Fruit fly (Drosophila melanogaster) whole organism, wandering third instar larva: Measurements from ENCODE around the gene Notum.

ENCODE experiments used
- Abd-B ChIP-seq: fragments of >200 bp; optimal IDR thresholded peaks from 2 replicates; lab custom pipeline; 2017; ENCODE audit warnings: missing biosample characterization, missing genetic modification characterization
- CG32264 ChIP-seq: fragments of 200-800 bp; sonication (Bioruptor generic); optimal IDR thresholded peaks from 2 replicates; lab custom pipeline; 2016; ENCODE audit warnings: missing biosample characterization, missing genetic modification characterization
- Dfd ChIP-seq: fragments of >200 bp; optimal IDR thresholded peaks from 2 replicates; lab custom pipeline; 2017; ENCODE audit warnings: missing biosample characterization, missing genetic modification characterization
- HLH106 ChIP-seq: fragments of 200-800 bp; optimal IDR thresholded peaks from 3 replicates; lab custom pipeline; 2019; ENCODE audit warnings: missing biosample characterization, mild to moderate bottlenecking, missing genetic modification characterization, moderate library complexity
- Hnf4 ChIP-seq: fragments of 200-800 bp; sonication (Bioruptor generic); optimal IDR thresholded peaks from 2 replicates; lab custom pipeline; 2016; ENCODE audit warnings: missing biosample characterization, mild to moderate bottlenecking, missing genetic modification characterization
- Hr78 ChIP-seq: fragments of >200 bp; optimal IDR thresholded peaks from 2 replicates; lab custom pipeline; 2017; ENCODE audit warnings: missing biosample characterization, missing genetic modification characterization
- Jra ChIP-seq: sonication (Bioruptor generic); optimal IDR thresholded peaks from 2 replicates; lab custom pipeline; 2016; ENCODE audit warnings: missing biosample characterization, missing genetic modification characterization
- Mio ChIP-seq: sonication (Bioruptor generic); optimal IDR thresholded peaks from 2 replicates; lab custom pipeline; 2016; ENCODE audit warnings: missing biosample characterization, missing genetic modification characterization
- Myc ChIP-seq: fragments of >200 bp; optimal IDR thresholded peaks from 2 replicates; lab custom pipeline; 2017
- N ChIP-seq: fragments of >200 bp; optimal IDR thresholded peaks from 2 replicates; lab custom pipeline; 2018; ENCODE audit warnings: missing biosample characterization, missing external identifiers, missing genetic modification characterization
- Rel ChIP-seq, 2 experiments: fragments of 200-800 bp; sonication (Bioruptor generic) in 1 of 2; optimal IDR thresholded peaks; 2 replicates in 1 of 2; 3 replicates in 1 of 2; lab custom pipeline; 2016 to 2019; ENCODE audit warnings: mild to moderate bottlenecking in 2 of 2, missing biosample characterization in 2 of 2, missing genetic modification characterization in 2 of 2, moderate library complexity in 1 of 2
- Sp1 ChIP-seq: fragments of 200-800 bp; sonication (Bioruptor generic); optimal IDR thresholded peaks from 3 replicates; lab custom pipeline; 2019; ENCODE audit warnings: missing biosample characterization, mild to moderate bottlenecking, missing genetic modification characterization, moderate library complexity
- Vsx2 ChIP-seq: fragments of 200-300, 225-300 bp; sonication (Bioruptor generic); optimal IDR thresholded peaks from 2 replicates; lab custom pipeline; 2018; ENCODE audit warnings: missing biosample characterization, missing genetic modification characterization; ENCODE audit not compliant: partially characterized antibody
- br ChIP-seq: fragments of 200-800 bp; sonication (Bioruptor generic); optimal IDR thresholded peaks from 2 replicates; lab custom pipeline; 2016; ENCODE audit warnings: missing biosample characterization, missing genetic modification characterization
- brk ChIP-seq: fragments of 200-800 bp; sonication (Bioruptor generic); optimal IDR thresholded peaks from 2 replicates; lab custom pipeline; 2016; ENCODE audit warnings: missing biosample characterization, mild to moderate bottlenecking, missing genetic modification characterization
- dl ChIP-seq, 2 experiments: fragments of 175-275, 200-275 bp in 1 of 2; fragments of 200-275 bp in 1 of 2; sonication (Bioruptor generic); optimal IDR thresholded peaks; lab custom pipeline; 2018; ENCODE audit warnings: mild to moderate bottlenecking in 2 of 2, missing biosample characterization in 2 of 2, missing genetic modification characterization in 2 of 2, moderate library complexity in 2 of 2; ENCODE audit not compliant: partially characterized antibody in 2 of 2, insufficient read depth in 1 of 2
- dmrt93B ChIP-seq: fragments of 200-800 bp; sonication (Bioruptor generic); optimal IDR thresholded peaks from 2 replicates; lab custom pipeline; 2018; ENCODE audit warnings: missing biosample characterization, mild to moderate bottlenecking, missing genetic modification characterization
- dsf ChIP-seq: sonication (Bioruptor generic); optimal IDR thresholded peaks from 2 replicates; lab custom pipeline; 2016; ENCODE audit warnings: missing biosample characterization, missing genetic modification characterization, borderline replicate concordance
- ey ChIP-seq: fragments of 200-800 bp; sonication (Bioruptor generic); optimal IDR thresholded peaks from 2 replicates; lab custom pipeline; 2016; ENCODE audit warnings: missing biosample characterization, missing genetic modification characterization
- foxo ChIP-seq, 2 experiments: fragments of 200-800 bp; sonication (Bioruptor generic); optimal IDR thresholded peaks; 2 replicates in 1 of 2; 3 replicates in 1 of 2; lab custom pipeline; 2016 to 2017; ENCODE audit warnings: missing biosample characterization in 2 of 2, missing genetic modification characterization in 2 of 2
- h ChIP-seq: fragments of 200-800 bp; sonication (Bioruptor generic); optimal IDR thresholded peaks from 3 replicates; lab custom pipeline; 2016; ENCODE audit warnings: missing biosample characterization, mild to moderate bottlenecking, missing genetic modification characterization
- jim ChIP-seq: fragments of 175-275, 200-325 bp; sonication (Bioruptor generic); optimal IDR thresholded peaks from 2 replicates; lab custom pipeline; 2016; ENCODE audit warnings: missing biosample characterization, mild to moderate bottlenecking, missing genetic modification characterization
- lola ChIP-seq: fragments of >200 bp; optimal IDR thresholded peaks from 2 replicates; lab custom pipeline; 2017; ENCODE audit warnings: missing biosample characterization, missing genetic modification characterization
- pan ChIP-seq: fragments of >200 bp; optimal IDR thresholded peaks from 2 replicates; lab custom pipeline; 2017
- psq ChIP-seq: fragments of 200-800 bp; sonication (Bioruptor generic); optimal IDR thresholded peaks from 3 replicates; lab custom pipeline; 2017; ENCODE audit warnings: missing biosample characterization, mild to moderate bottlenecking, missing genetic modification characterization, moderate library complexity
- rgr ChIP-seq: fragments of 200-800 bp; sonication (Bioruptor generic); optimal IDR thresholded peaks from 3 replicates; lab custom pipeline; 2016; ENCODE audit warnings: missing biosample characterization, mild to moderate bottlenecking, missing genetic modification characterization
- sv ChIP-seq: fragments of 200-800 bp; sonication (Bioruptor generic); optimal IDR thresholded peaks from 3 replicates; lab custom pipeline; 2016; ENCODE audit warnings: missing biosample characterization, missing genetic modification characterization
- tai ChIP-seq: sonication (Bioruptor generic); optimal IDR thresholded peaks from 2 replicates; lab custom pipeline; 2016; ENCODE audit warnings: missing biosample characterization, missing genetic modification characterization
- usp ChIP-seq: fragments of >200 bp; optimal IDR thresholded peaks from 2 replicates; lab custom pipeline; 2017; ENCODE audit warnings: missing biosample characterization, missing genetic modification characterization
- woc ChIP-seq: sonication (Bioruptor generic); optimal IDR thresholded peaks from 2 replicates; lab custom pipeline; 2016; ENCODE audit warnings: missing biosample characterization, mild to moderate bottlenecking, missing genetic modification characterization

The Notum gene

dm6 chr3L:16028924-16029323 is 5.6 kb downstream of the Notum start:
- TF ChIP-seq Myc (lab: Kevin White, UChicago) (no peak), Dfd (GFP tag; lab: Kevin White, UChicago) (no peak), brk (GFP tag; lab: Kevin White, UChicago) (no peak), pan (lab: Kevin White, UChicago) (no peak), Vsx2 (no peak), psq (GFP tag; lab: Kevin White, UChicago) (no peak), foxo (GFP tag; optimal IDR thresholded peaks at IDR 0.05; lab: Kevin White, UChicago) (no peak), ey (GFP tag; lab: Kevin White, UChicago) (no peak)

- TF ChIP-seq h (GFP tag; lab: Kevin White, UChicago) (no peak), Sp1 (GFP tag; lab: Kevin White, UChicago) (no peak), dl (GFP tag; optimal IDR thresholded peaks at IDR 0.05; lab: Kevin White, UChicago; ENCODE audit: insufficient read depth in 1 of 2, partially characterized antibody in 2 of 2) (no peak), Rel (GFP tag; optimal IDR thresholded peaks at IDR 0.05; lab: Kevin White, UChicago) (no peak), Rel (tag; optimal IDR thresholded peaks at IDR 0.05; lab: Kevin White, UChicago) (no peak), br (GFP tag; lab: Kevin White, UChicago) (no peak), pan (lab: Kevin White, UChicago) (no peak), dsf (GFP tag; lab: Kevin White, UChicago) (no peak), rgr (GFP tag; lab: Kevin White, UChicago) (no peak)
- TF ChIP-seq, all 38 proteins: peak for 0
Measured at dm6 chr3L:16033090-16033828, 10.0 kb downstream of the Notum start, which contains the start of the genes CG42717 and CG42716. Gene CG42717, minus strand, starts transcription at chr3L:16033190. Gene CG42716, plus strand, starts transcription at chr3L:16033778.

- TF ChIP-seq Vsx2 (no peak), jim (GFP tag; lab: Kevin White, UChicago) (no peak), dsf (GFP tag; lab: Kevin White, UChicago) (no peak), Jra (GFP tag; lab: Kevin White, UChicago) (no peak), dmrt93B (GFP tag; lab: Kevin White, UChicago) (no peak), N (GFP tag; lab: Kevin White, UChicago) (no peak), Rel (GFP tag; optimal IDR thresholded peaks at IDR 0.05; lab: Kevin White, UChicago) (no peak), Rel (tag; optimal IDR thresholded peaks at IDR 0.05; lab: Kevin White, UChicago) (no peak), foxo (GFP tag; optimal IDR thresholded peaks at IDR 0.05; lab: Kevin White, UChicago) (no peak), Myc (lab: Kevin White, UChicago) (no peak), Abd-B (GFP tag; lab: Kevin White, UChicago) (no peak), br (GFP tag; lab: Kevin White, UChicago) (no peak), tai (GFP tag; lab: Kevin White, UChicago) (no peak), woc (GFP tag; lab: Kevin White, UChicago) (no peak), usp (GFP tag; lab: Kevin White, UChicago) (no peak), Hnf4 (GFP tag; lab: Kevin White, UChicago) (no peak), CG32264 (GFP tag; lab: Kevin White, UChicago) (no peak), Hr78 (GFP tag; lab: Kevin White, UChicago) (no peak), Mio (GFP tag; lab: Kevin White, UChicago) (no peak), pan (lab: Kevin White, UChicago) (no peak)
- TF ChIP-seq, all 38 proteins: peak for 0
Measured at dm6 chr3L:16034224-16034623, 10.9 kb downstream of the Notum start, which contains the start of gene CG42538. Gene CG42538, plus strand, starts transcription at chr3L:16034524.

dm6 chr3L:16035185-16035584 is 11.9 kb downstream of the Notum start, which contains the start of gene CG5895:
Gene CG5895, plus strand, starts transcription at chr3L:16035485.
- no peak for TF ChIP-seq jim (GFP tag; lab: Kevin White, UChicago)
- TF ChIP-seq dmrt93B (GFP tag; lab: Kevin White, UChicago), result no peak
- no peak for TF ChIP-seq Hnf4 (GFP tag; lab: Kevin White, UChicago)
- TF ChIP-seq lola (GFP tag; lab: Kevin White, UChicago), result no peak
- TF ChIP-seq foxo (GFP tag; optimal IDR thresholded peaks at IDR 0.05; lab: Kevin White, UChicago), result no peak
- no peak for TF ChIP-seq dsf (GFP tag; lab: Kevin White, UChicago)
- TF ChIP-seq Abd-B (GFP tag; lab: Kevin White, UChicago), result no peak
- TF ChIP-seq psq (GFP tag; lab: Kevin White, UChicago), result no peak
- TF ChIP-seq h (GFP tag; lab: Kevin White, UChicago), result no peak
- TF ChIP-seq Mio (GFP tag; lab: Kevin White, UChicago), result no peak
- TF ChIP-seq HLH106 (tag; lab: Kevin White, UChicago), result no peak
- TF ChIP-seq sv, result no peak
- no peak for TF ChIP-seq Vsx2
- no peak for TF ChIP-seq usp (GFP tag; lab: Kevin White, UChicago)
- no peak for TF ChIP-seq Sp1 (GFP tag; lab: Kevin White, UChicago)
- no peak for TF ChIP-seq brk (GFP tag; lab: Kevin White, UChicago)
- TF ChIP-seq Myc (lab: Kevin White, UChicago), result no peak
